Worm (Caenorhabditis elegans) whole organism, L4 larva: ENCODE measurements around the gene C47A4.5.

Experiments
- D1046.2 ChIP-seq: fragments of 200-800 bp; sonication (Bioruptor generic); IDR thresholded peaks from 2 replicates; pipeline ENCODE4 v1.3.6; 2022; ENCODE audit warnings: missing genetic modification characterization, missing compliant biosample characterization
- F49E8.2 ChIP-seq: sonication (generic microtip); optimal IDR thresholded peaks from 2 replicates; lab custom pipeline; 2016; ENCODE audit warnings: missing compliant biosample characterization, mild to moderate bottlenecking, missing genetic modification characterization, borderline replicate concordance
- T20F7.1 ChIP-seq: fragments of 200-800 bp; sonication (Bioruptor generic); optimal IDR thresholded peaks from 2 replicates; lab custom pipeline; 2018; ENCODE audit warnings: mild to moderate bottlenecking, missing genetic modification characterization, missing compliant biosample characterization
- Y105C5A.15 ChIP-seq: fragments of 200-800 bp; sonication (Bioruptor generic); IDR thresholded peaks from 2 replicates; pipeline ENCODE4 v1.3.6; 2022; ENCODE audit warnings: missing genetic modification characterization, missing compliant biosample characterization
- Y48G9A.11 ChIP-seq: fragments of 200-800 bp; sonication (Bioruptor generic); IDR thresholded peaks from 2 replicates; pipeline ENCODE4 v1.3.6; 2022; ENCODE audit warnings: missing genetic modification reagents, missing genetic modification characterization, missing compliant biosample characterization
- Y75B8A.6 ChIP-seq: fragments of 200-800 bp; sonication (Bioruptor generic); IDR thresholded peaks from 2 replicates; pipeline ENCODE4 v1.3.6; 2022; ENCODE audit warnings: missing genetic modification reagents, missing genetic modification characterization, missing compliant biosample characterization
- ZK546.5 ChIP-seq, 2 experiments: sonication (generic microtip); optimal IDR thresholded peaks; 2 replicates each; lab custom pipeline; 2017; ENCODE audit warnings: missing biosample characterization in 2 of 2, missing genetic modification characterization in 2 of 2
- aha-1 ChIP-seq: fragments of 150-350 bp; peaks from one replicate; lab custom pipeline; 2014; ENCODE audit warnings: missing biosample characterization, missing genetic modification characterization
- arid-1 ChIP-seq: fragments of 200-800 bp; sonication (Bioruptor generic); conservative IDR thresholded peaks from 2 replicates; pipeline ENCODE4 v1.3.6; 2022; ENCODE audit warnings: missing genetic modification reagents, missing genetic modification characterization, missing compliant biosample characterization
- ceh-28 ChIP-seq: fragments of 150-350 bp; optimal IDR thresholded peaks from 2 replicates; lab custom pipeline; 2014; ENCODE audit warnings: missing biosample characterization, missing genetic modification reagents, missing genetic modification characterization
- ceh-32 ChIP-seq: sonication (generic microtip); optimal IDR thresholded peaks from 2 replicates; lab custom pipeline; 2016; ENCODE audit warnings: mild to moderate bottlenecking, missing genetic modification characterization, missing compliant biosample characterization; ENCODE audit not compliant: poor library complexity
- ceh-44 ChIP-seq: fragments of 200-800 bp; sonication (Bioruptor generic); IDR thresholded peaks from 2 replicates; pipeline ENCODE4 v1.3.6; 2022; ENCODE audit warnings: missing genetic modification reagents, missing genetic modification characterization, missing compliant biosample characterization
- ceh-62 ChIP-seq: sonication (generic microtip); optimal IDR thresholded peaks from 2 replicates; lab custom pipeline; 2017; ENCODE audit warnings: missing biosample characterization, missing genetic modification characterization
- ctbp-1 ChIP-seq: fragments of 200-800 bp; sonication (Bioruptor generic); IDR thresholded peaks from 2 replicates; pipeline ENCODE4 v1.3.6; 2022; ENCODE audit warnings: missing genetic modification reagents, missing genetic modification characterization, missing compliant biosample characterization
- daf-19 ChIP-seq: fragments of 200-800 bp; sonication (Bioruptor generic); conservative IDR thresholded peaks from 2 replicates; pipeline ENCODE4 v1.3.6; 2022; ENCODE audit warnings: missing genetic modification characterization, missing compliant biosample characterization
- dmd-6 ChIP-seq: fragments of 200-800 bp; sonication (Bioruptor generic); IDR thresholded peaks from 2 replicates; pipeline ENCODE4 v1.3.6; 2022; ENCODE audit warnings: missing genetic modification reagents, missing genetic modification characterization, missing compliant biosample characterization
- duxl-1 ChIP-seq: sonication (generic microtip); optimal IDR thresholded peaks from 2 replicates; lab custom pipeline; 2016; ENCODE audit warnings: mild to moderate bottlenecking, missing genetic modification characterization, moderate library complexity, missing compliant biosample characterization; ENCODE audit not compliant: poor library complexity
- dve-1 ChIP-seq: sonication (generic microtip); optimal IDR thresholded peaks from 2 replicates; lab custom pipeline; 2017; ENCODE audit warnings: antibody characterized with exemption, mild to moderate bottlenecking, missing genetic modification characterization, missing compliant biosample characterization; ENCODE audit not compliant: insufficient read depth
- egl-43 ChIP-seq: fragments of 200-800 bp; sonication (Bioruptor generic); IDR thresholded peaks from 2 replicates; pipeline ENCODE4 v1.3.6; 2022; ENCODE audit warnings: missing genetic modification reagents, missing genetic modification characterization, missing compliant biosample characterization
- hif-1 ChIP-seq, 2 experiments: sonication (generic microtip); optimal IDR thresholded peaks; 2 replicates each; lab custom pipeline; 2016 to 2017; ENCODE audit warnings: missing compliant biosample characterization in 2 of 2, missing genetic modification characterization in 2 of 2, missing genetic modification reagents in 2 of 2, missing genotype in 2 of 2, mild to moderate bottlenecking in 1 of 2
- jun-1 ChIP-seq: fragments of 150-350 bp; optimal IDR thresholded peaks from 2 replicates; lab custom pipeline; 2014; ENCODE audit warnings: missing biosample characterization, missing genetic modification reagents, missing genetic modification characterization
- lin-15B ChIP-seq: fragments of 150-350 bp; sonication (generic microtip); optimal IDR thresholded peaks from 3 replicates; lab custom pipeline; 2014; ENCODE audit warnings: missing biosample characterization, missing genetic modification characterization
- lin-29 ChIP-seq: fragments of 200-800 bp; sonication (Bioruptor generic); IDR thresholded peaks from 2 replicates; pipeline ENCODE4 v1.3.6; 2022; ENCODE audit warnings: missing genetic modification reagents, missing genetic modification characterization, missing compliant biosample characterization
- lin-39 ChIP-seq: fragments of 150-350 bp; optimal IDR thresholded peaks from 2 replicates; lab custom pipeline; 2014; ENCODE audit warnings: missing biosample characterization, missing genetic modification reagents, missing genetic modification characterization
- mdl-1 ChIP-seq, 2 experiments: fragments of 150-350 bp in 1 of 2; sonication (generic microtip) in 1 of 2; optimal IDR thresholded peaks; 2 replicates each; lab custom pipeline; 2014 to 2017; ENCODE audit warnings: missing biosample characterization in 2 of 2, missing genetic modification characterization in 2 of 2
- mdt-29 ChIP-seq: fragments of 200-800 bp; sonication (Bioruptor generic); IDR thresholded peaks from 2 replicates; pipeline ENCODE4 v1.3.6; 2022; ENCODE audit warnings: missing genetic modification reagents, missing genetic modification characterization, missing compliant biosample characterization
- mep-1 ChIP-seq: fragments of 150-350 bp; sonication (generic microtip); optimal IDR thresholded peaks from 3 replicates; lab custom pipeline; 2014; ENCODE audit warnings: missing biosample characterization, missing genetic modification characterization
- mxl-3 ChIP-seq: fragments of 200-800 bp; sonication (Bioruptor generic); optimal IDR thresholded peaks from 2 replicates; lab custom pipeline; 2018; ENCODE audit warnings: mild to moderate bottlenecking, missing genetic modification characterization, missing compliant biosample characterization
- nhr-102 ChIP-seq: sonication (generic microtip); optimal IDR thresholded peaks from 2 replicates; lab custom pipeline; 2016; ENCODE audit warnings: mild to moderate bottlenecking, missing genetic modification characterization, moderate library complexity, missing compliant biosample characterization
- nhr-111 ChIP-seq: fragments of 200-800 bp; sonication (Bioruptor generic); optimal IDR thresholded peaks from 2 replicates; lab custom pipeline; 2018; ENCODE audit warnings: mild to moderate bottlenecking, missing genetic modification characterization, missing compliant biosample characterization
- nhr-237 ChIP-seq: sonication (generic microtip); optimal IDR thresholded peaks from 2 replicates; lab custom pipeline; 2017; ENCODE audit warnings: missing biosample characterization, missing genetic modification characterization
- nhr-25 ChIP-seq: sonication (generic microtip); optimal IDR thresholded peaks from 2 replicates; lab custom pipeline; 2017; ENCODE audit warnings: missing genetic modification characterization, mild to moderate bottlenecking, missing compliant biosample characterization, antibody characterized with exemption, moderate library complexity, borderline replicate concordance; ENCODE audit not compliant: insufficient read depth
- nhr-28 ChIP-seq: fragments of 150-350 bp; optimal IDR thresholded peaks from 2 replicates; lab custom pipeline; 2014; ENCODE audit warnings: missing biosample characterization, missing genetic modification characterization
- nhr-41 ChIP-seq: fragments of 200-800 bp; sonication (Bioruptor generic); IDR thresholded peaks from 2 replicates; pipeline ENCODE4 v1.3.6; 2022; ENCODE audit warnings: missing genetic modification reagents, missing genetic modification characterization, missing compliant biosample characterization
- nhr-42 ChIP-seq: fragments of 200-800 bp; sonication (Bioruptor generic); IDR thresholded peaks from 2 replicates; pipeline ENCODE4 v1.3.6; 2022; ENCODE audit warnings: missing genetic modification characterization, missing compliant biosample characterization
- nhr-48 ChIP-seq: sonication (generic microtip); optimal IDR thresholded peaks from 2 replicates; lab custom pipeline; 2016; ENCODE audit warnings: mild to moderate bottlenecking, missing genetic modification characterization, missing compliant biosample characterization
- pqm-1 ChIP-seq: sonication (generic microtip); optimal IDR thresholded peaks from 2 replicates; lab custom pipeline; 2017; ENCODE audit warnings: missing biosample characterization, missing genetic modification characterization
- spr-3 ChIP-seq: fragments of 200-800 bp; sonication (Bioruptor generic); optimal IDR thresholded peaks from 2 replicates; lab custom pipeline; 2018; ENCODE audit warnings: mild to moderate bottlenecking, missing genetic modification characterization, missing compliant biosample characterization
- tag-97 ChIP-seq: fragments of 200-800 bp; sonication (Bioruptor generic); IDR thresholded peaks from 2 replicates; pipeline ENCODE4 v1.3.6; 2022; ENCODE audit warnings: missing genetic modification characterization, missing compliant biosample characterization
- tra-1 ChIP-seq: fragments of 200-800 bp; sonication (Bioruptor generic); IDR thresholded peaks from 2 replicates; pipeline ENCODE4 v1.3.6; 2022; ENCODE audit warnings: missing genetic modification reagents, missing genetic modification characterization, missing compliant biosample characterization
- vab-7 ChIP-seq: fragments of 200-800 bp; sonication (Bioruptor generic); IDR thresholded peaks from 2 replicates; pipeline ENCODE4 v1.3.6; 2022; ENCODE audit warnings: missing genetic modification reagents, missing genetic modification characterization, missing compliant biosample characterization
- zag-1 ChIP-seq: fragments of 150-350 bp; optimal IDR thresholded peaks from 2 replicates; lab custom pipeline; 2014; ENCODE audit warnings: missing biosample characterization, missing genetic modification characterization
- zfp-2 ChIP-seq: sonication (generic microtip); optimal IDR thresholded peaks from 2 replicates; lab custom pipeline; 2016; ENCODE audit warnings: mild to moderate bottlenecking, missing genetic modification characterization, missing compliant biosample characterization
- zfp-3 ChIP-seq: fragments of 200-800 bp; sonication (Bioruptor generic); conservative IDR thresholded peaks from 2 replicates; pipeline ENCODE4 v1.3.6; 2022; ENCODE audit warnings: missing genetic modification reagents, missing genetic modification characterization, missing compliant biosample characterization
- zip-2 ChIP-seq: fragments of 150-350 bp; optimal IDR thresholded peaks from 2 replicates; lab custom pipeline; 2014; ENCODE audit warnings: missing biosample characterization, missing genetic modification characterization
- ztf-11 ChIP-seq: fragments of 150-350 bp; optimal IDR thresholded peaks from 2 replicates; lab custom pipeline; 2014; ENCODE audit warnings: missing biosample characterization, missing genetic modification characterization

The C47A4.5 gene

DNA sequence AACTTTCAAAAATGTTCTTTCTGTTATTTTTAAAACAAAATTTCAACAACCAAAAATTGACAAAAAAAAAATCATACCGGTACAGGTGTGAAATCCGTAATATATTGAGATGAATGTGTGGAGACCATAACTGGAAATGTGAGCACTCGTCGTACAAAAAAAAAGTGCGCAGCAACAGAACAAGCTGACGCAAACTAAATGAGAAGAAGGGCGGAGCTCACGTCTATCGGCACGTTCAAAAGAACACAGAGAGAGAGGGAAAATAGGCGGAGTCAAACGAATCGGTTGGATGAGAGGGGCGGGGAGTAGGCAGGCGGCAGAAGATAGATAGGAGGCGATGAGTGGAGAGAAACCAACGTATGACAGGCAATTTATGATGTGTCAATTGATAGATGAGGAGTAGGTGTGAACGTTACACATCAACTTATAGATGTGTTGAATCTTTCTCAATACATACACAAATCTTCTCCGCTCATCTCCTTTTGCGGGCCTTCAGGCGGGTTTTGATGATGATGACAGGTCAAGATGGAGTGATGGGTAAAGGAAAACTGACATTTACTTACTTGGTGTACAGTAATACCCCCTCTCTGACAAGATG, 41.6 kb upstream of the C47A4.5 start, which contains the start of gene tlp-1 (continued):
- TF ChIP-seq ceh-44 (GFP tag; lab: Robert Waterston, UW) (no peak), Y105C5A.15 (GFP tag; lab: Robert Waterston, UW) (no peak), mdt-29 (GFP tag; lab: Robert Waterston, UW) (no peak), nhr-48 (tag; lab: Kevin White, UChicago) (no peak), egl-43 (GFP tag; lab: Robert Waterston, UW) (no peak), tag-97 (GFP tag; lab: Robert Waterston, UW) (no peak), vab-7 (GFP tag; lab: Robert Waterston, UW) (no peak), T20F7.1 (GFP tag; lab: Kevin White, UChicago) (no peak), ceh-28 (tag; lab: Kevin White, UChicago) (no peak), D1046.2 (GFP tag; lab: Robert Waterston, UW) (no peak), nhr-42 (GFP tag; lab: Robert Waterston, UW) (no peak), dve-1 (no peak), Y48G9A.11 (GFP tag; lab: Robert Waterston, UW) (no peak), jun-1 (tag; lab: Kevin White, UChicago) (no peak), hif-1 (tag; optimal IDR thresholded peaks at IDR 0.05; lab: Kevin White, UChicago) (no peak), mxl-3 (GFP tag; lab: Kevin White, UChicago) (peak; percentile 39), duxl-1 (tag; lab: Kevin White, UChicago) (no peak), lin-15B (tag; lab: Kevin White, UChicago) (no peak), mep-1 (peak; percentile 20), ZK546.5 (tag; optimal IDR thresholded peaks at IDR 0.05; lab: Kevin White, UChicago) (no peak), zag-1 (tag; lab: Kevin White, UChicago) (no peak), F49E8.2 (tag; lab: Kevin White, UChicago) (no peak), ctbp-1 (GFP tag; lab: Robert Waterston, UW) (no peak), mdl-1 (tag; optimal IDR thresholded peaks at IDR 0.05; lab: Kevin White, UChicago) (peak in 1 of 2 experiments; percentile 43), ceh-32 (tag; lab: Kevin White, UChicago) (no peak), lin-29 (GFP tag; lab: Robert Waterston, UW) (no peak), arid-1 (no peak), spr-3 (no peak), nhr-28 (peak; percentile 44), daf-19 (GFP tag; lab: Robert Waterston, UW) (no peak), aha-1 (peak; percentile 97), Y75B8A.6 (no peak), zfp-3 (GFP tag; lab: Robert Waterston, UW) (no peak), nhr-102 (no peak), zfp-2 (tag; lab: Kevin White, UChicago) (no peak), nhr-25 (tag; lab: Kevin White, UChicago) (peak; percentile 60), nhr-41 (GFP tag; lab: Robert Waterston, UW) (no peak), nhr-111 (no peak), zip-2 (tag; lab: Kevin White, UChicago) (no peak), dmd-6 (GFP tag; lab: Robert Waterston, UW) (peak; percentile 26; the same call in 1 of the 2 replicates), ceh-62 (no peak), lin-39 (tag; lab: Kevin White, UChicago) (no peak), ztf-11 (no peak), tra-1 (GFP tag; lab: Robert Waterston, UW) (0 out of 2 replicates have a peak, but pooled peaks have one; percentile 49), pqm-1 (no peak), nhr-237 (tag; lab: Kevin White, UChicago) (no peak)
